Fruit fly (Drosophila melanogaster) whole organism, wandering third instar larva: ENCODE data around the gene bdwf.

Source experiments
- Abd-B ChIP-seq: fragments of >200 bp; optimal IDR thresholded peaks from 2 replicates; lab custom pipeline; 2017; ENCODE audit warnings: missing biosample characterization, missing genetic modification characterization
- CG32264 ChIP-seq: fragments of 200-800 bp; sonication (Bioruptor generic); optimal IDR thresholded peaks from 2 replicates; lab custom pipeline; 2016; ENCODE audit warnings: missing biosample characterization, missing genetic modification characterization
- CG9705 ChIP-seq: fragments of 200-800 bp; sonication (Bioruptor generic); optimal IDR thresholded peaks from 2 replicates; lab custom pipeline; 2018; ENCODE audit warnings: missing biosample characterization, mild to moderate bottlenecking, missing genetic modification characterization
- CrebA ChIP-seq: fragments of 200-800 bp; sonication (Bioruptor generic); optimal IDR thresholded peaks from 2 replicates; lab custom pipeline; 2016; ENCODE audit warnings: missing biosample characterization, mild to moderate bottlenecking, missing genetic modification characterization, borderline replicate concordance
- Dfd ChIP-seq: fragments of >200 bp; optimal IDR thresholded peaks from 2 replicates; lab custom pipeline; 2017; ENCODE audit warnings: missing biosample characterization, missing genetic modification characterization
- Dif ChIP-seq: fragments of 200-275, 200-300 bp; sonication (Bioruptor generic); optimal IDR thresholded peaks from 2 replicates; lab custom pipeline; 2018; ENCODE audit warnings: missing biosample characterization, missing genetic modification characterization; ENCODE audit not compliant: partially characterized antibody
- GATAd ChIP-seq: sonication (Bioruptor generic); optimal IDR thresholded peaks from 2 replicates; lab custom pipeline; 2016; ENCODE audit warnings: missing biosample characterization, missing genetic modification characterization
- HLH106 ChIP-seq: fragments of 200-800 bp; optimal IDR thresholded peaks from 3 replicates; lab custom pipeline; 2019; ENCODE audit warnings: missing biosample characterization, mild to moderate bottlenecking, missing genetic modification characterization, moderate library complexity
- Hnf4 ChIP-seq: fragments of 200-800 bp; sonication (Bioruptor generic); optimal IDR thresholded peaks from 2 replicates; lab custom pipeline; 2016; ENCODE audit warnings: missing biosample characterization, mild to moderate bottlenecking, missing genetic modification characterization
- Mio ChIP-seq: sonication (Bioruptor generic); optimal IDR thresholded peaks from 2 replicates; lab custom pipeline; 2016; ENCODE audit warnings: missing biosample characterization, missing genetic modification characterization
- N ChIP-seq: fragments of >200 bp; optimal IDR thresholded peaks from 2 replicates; lab custom pipeline; 2018; ENCODE audit warnings: missing biosample characterization, missing external identifiers, missing genetic modification characterization
- OdsH ChIP-seq: fragments of 200-800 bp; sonication (Bioruptor generic); optimal IDR thresholded peaks from 2 replicates; lab custom pipeline; 2016; ENCODE audit warnings: missing biosample characterization, mild to moderate bottlenecking, missing genetic modification characterization
- Rel ChIP-seq, 2 experiments: fragments of 200-800 bp; sonication (Bioruptor generic) in 1 of 2; optimal IDR thresholded peaks; 2 replicates in 1 of 2; 3 replicates in 1 of 2; lab custom pipeline; 2016 to 2019; ENCODE audit warnings: mild to moderate bottlenecking in 2 of 2, missing biosample characterization in 2 of 2, missing genetic modification characterization in 2 of 2, moderate library complexity in 1 of 2
- Sp1 ChIP-seq: fragments of 200-800 bp; sonication (Bioruptor generic); optimal IDR thresholded peaks from 3 replicates; lab custom pipeline; 2019; ENCODE audit warnings: missing biosample characterization, mild to moderate bottlenecking, missing genetic modification characterization, moderate library complexity
- Vsx2 ChIP-seq: fragments of 200-300, 225-300 bp; sonication (Bioruptor generic); optimal IDR thresholded peaks from 2 replicates; lab custom pipeline; 2018; ENCODE audit warnings: missing biosample characterization, missing genetic modification characterization; ENCODE audit not compliant: partially characterized antibody
- brk ChIP-seq: fragments of 200-800 bp; sonication (Bioruptor generic); optimal IDR thresholded peaks from 2 replicates; lab custom pipeline; 2016; ENCODE audit warnings: missing biosample characterization, mild to moderate bottlenecking, missing genetic modification characterization
- dl ChIP-seq, 2 experiments: fragments of 175-275, 200-275 bp in 1 of 2; fragments of 200-275 bp in 1 of 2; sonication (Bioruptor generic); optimal IDR thresholded peaks; lab custom pipeline; 2018; ENCODE audit warnings: mild to moderate bottlenecking in 2 of 2, missing biosample characterization in 2 of 2, missing genetic modification characterization in 2 of 2, moderate library complexity in 2 of 2; ENCODE audit not compliant: partially characterized antibody in 2 of 2, insufficient read depth in 1 of 2
- dmrt93B ChIP-seq: fragments of 200-800 bp; sonication (Bioruptor generic); optimal IDR thresholded peaks from 2 replicates; lab custom pipeline; 2018; ENCODE audit warnings: missing biosample characterization, mild to moderate bottlenecking, missing genetic modification characterization
- dsf ChIP-seq: sonication (Bioruptor generic); optimal IDR thresholded peaks from 2 replicates; lab custom pipeline; 2016; ENCODE audit warnings: missing biosample characterization, missing genetic modification characterization, borderline replicate concordance
- ey ChIP-seq: fragments of 200-800 bp; sonication (Bioruptor generic); optimal IDR thresholded peaks from 2 replicates; lab custom pipeline; 2016; ENCODE audit warnings: missing biosample characterization, missing genetic modification characterization
- foxo ChIP-seq, 2 experiments: fragments of 200-800 bp; sonication (Bioruptor generic); optimal IDR thresholded peaks; 2 replicates in 1 of 2; 3 replicates in 1 of 2; lab custom pipeline; 2016 to 2017; ENCODE audit warnings: missing biosample characterization in 2 of 2, missing genetic modification characterization in 2 of 2
- fru ChIP-seq: fragments of 200-800 bp; sonication (Bioruptor generic); optimal IDR thresholded peaks from 3 replicates; lab custom pipeline; 2016; ENCODE audit warnings: missing biosample characterization, mild to moderate bottlenecking, missing genetic modification characterization
- h ChIP-seq: fragments of 200-800 bp; sonication (Bioruptor generic); optimal IDR thresholded peaks from 3 replicates; lab custom pipeline; 2016; ENCODE audit warnings: missing biosample characterization, mild to moderate bottlenecking, missing genetic modification characterization
- jim ChIP-seq: fragments of 175-275, 200-325 bp; sonication (Bioruptor generic); optimal IDR thresholded peaks from 2 replicates; lab custom pipeline; 2016; ENCODE audit warnings: missing biosample characterization, mild to moderate bottlenecking, missing genetic modification characterization
- lola ChIP-seq: fragments of >200 bp; optimal IDR thresholded peaks from 2 replicates; lab custom pipeline; 2017; ENCODE audit warnings: missing biosample characterization, missing genetic modification characterization
- pan ChIP-seq: fragments of >200 bp; optimal IDR thresholded peaks from 2 replicates; lab custom pipeline; 2017
- rgr ChIP-seq: fragments of 200-800 bp; sonication (Bioruptor generic); optimal IDR thresholded peaks from 3 replicates; lab custom pipeline; 2016; ENCODE audit warnings: missing biosample characterization, mild to moderate bottlenecking, missing genetic modification characterization
- sage ChIP-seq: fragments of 200-800 bp; sonication (Bioruptor generic); optimal IDR thresholded peaks from 2 replicates; lab custom pipeline; 2016; ENCODE audit warnings: missing biosample characterization, mild to moderate bottlenecking, missing genetic modification characterization
- sv ChIP-seq: fragments of 200-800 bp; sonication (Bioruptor generic); optimal IDR thresholded peaks from 3 replicates; lab custom pipeline; 2016; ENCODE audit warnings: missing biosample characterization, missing genetic modification characterization
- woc ChIP-seq: sonication (Bioruptor generic); optimal IDR thresholded peaks from 2 replicates; lab custom pipeline; 2016; ENCODE audit warnings: missing biosample characterization, mild to moderate bottlenecking, missing genetic modification characterization

The bdwf gene

DNA sequence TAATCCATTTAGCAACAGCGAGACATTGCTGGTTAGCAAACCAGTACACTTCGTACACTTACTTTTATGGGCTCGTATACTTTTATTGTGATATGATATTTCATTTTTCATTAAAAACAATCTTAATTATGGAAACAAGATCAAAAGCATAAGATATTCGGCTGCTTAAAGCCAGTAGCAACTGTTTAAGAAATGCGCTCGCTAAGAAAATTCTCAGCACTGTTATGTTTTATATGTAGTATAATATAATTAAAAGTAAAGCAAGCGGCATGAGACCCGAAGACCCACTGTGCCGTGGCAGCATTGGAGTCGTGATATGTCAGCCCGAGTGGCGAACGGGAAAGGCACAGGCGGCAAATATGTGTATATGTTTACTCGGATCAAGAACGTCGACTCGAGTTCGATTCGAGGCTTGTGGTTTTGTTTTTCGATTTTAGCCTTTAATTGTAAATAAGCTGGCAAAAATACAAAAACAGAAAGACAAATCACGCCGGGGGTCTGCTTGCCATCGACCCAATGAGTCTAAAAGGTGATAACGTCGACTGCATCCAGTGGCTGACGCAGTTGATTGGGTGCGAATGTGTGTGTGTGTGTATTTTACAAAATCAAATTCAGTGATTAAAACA lies 23.9 kb downstream of the bdwf start:
- TF ChIP-seq h (no peak), Rel (GFP tag; optimal IDR thresholded peaks at IDR 0.05; lab: Kevin White, UChicago) (no peak), Rel (tag; optimal IDR thresholded peaks at IDR 0.05; lab: Kevin White, UChicago) (peak; percentile 39)

DNA sequence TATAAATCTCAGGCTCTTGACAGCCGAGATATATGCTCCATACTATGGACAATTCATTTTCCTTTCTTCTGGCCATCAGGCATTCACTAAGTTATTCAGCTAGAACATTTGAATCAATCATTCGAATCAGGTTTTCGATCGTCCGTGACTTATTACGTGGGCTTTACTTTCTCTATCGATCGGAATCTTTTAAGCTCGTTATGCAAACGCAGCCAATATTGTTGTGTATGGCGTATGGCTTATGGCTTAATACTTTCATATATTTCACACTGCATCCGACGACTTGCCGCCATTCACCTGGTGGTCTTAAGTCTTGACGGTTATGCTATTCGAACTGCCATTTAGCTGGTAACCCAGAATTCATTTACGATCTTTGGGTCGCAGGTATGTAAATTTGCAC lies 26.7 kb downstream of the bdwf start:
- TF ChIP-seq lola (GFP tag; lab: Kevin White, UChicago) (no peak), h (no peak), GATAd (GFP tag; lab: Kevin White, UChicago) (no peak), CrebA (GFP tag; lab: Kevin White, UChicago) (no peak), OdsH (GFP tag; lab: Kevin White, UChicago) (no peak), Mio (no peak), ey (GFP tag; lab: Kevin White, UChicago) (no peak), sage (GFP tag; lab: Kevin White, UChicago) (no peak), dmrt93B (GFP tag; lab: Kevin White, UChicago) (no peak), Abd-B (GFP tag; lab: Kevin White, UChicago) (no peak), Hnf4 (GFP tag; lab: Kevin White, UChicago) (no peak), jim (GFP tag; lab: Kevin White, UChicago) (no peak), rgr (GFP tag; lab: Kevin White, UChicago) (no peak), Sp1 (no peak), brk (GFP tag; lab: Kevin White, UChicago) (no peak)

DNA sequence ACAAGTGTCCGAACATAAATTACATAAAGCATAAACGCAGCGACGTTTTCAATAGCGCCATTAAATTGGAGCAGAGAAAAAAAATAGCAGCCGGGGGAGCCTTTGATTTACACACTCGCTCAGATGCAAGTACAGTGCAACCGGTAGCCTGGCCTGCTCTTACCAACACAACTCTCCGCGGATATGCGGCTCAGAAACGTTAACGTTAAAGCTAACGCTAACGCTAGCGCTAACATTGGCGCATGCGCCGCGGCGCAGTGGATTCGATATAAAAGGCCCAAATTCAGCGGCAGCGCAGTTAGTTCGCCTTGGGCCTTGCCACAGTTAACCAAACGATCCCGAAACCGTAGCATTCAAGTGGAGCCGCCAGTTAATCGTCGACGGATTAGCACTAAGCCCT lies 28.7 kb downstream of the bdwf start, which contains the start of gene Pxd:
Gene Pxd, plus strand, starts transcription at position 301 of the 400 bp plus-strand sequence.
- TF ChIP-seq foxo (GFP tag; optimal IDR thresholded peaks at IDR 0.05; lab: Kevin White, UChicago): no peak
- TF ChIP-seq HLH106 (tag; lab: Kevin White, UChicago): no peak
- TF ChIP-seq jim (GFP tag; lab: Kevin White, UChicago): no peak
- no peak for TF ChIP-seq Dfd
- TF ChIP-seq CG32264 (GFP tag; lab: Kevin White, UChicago): no peak
- no peak for TF ChIP-seq Sp1

DNA sequence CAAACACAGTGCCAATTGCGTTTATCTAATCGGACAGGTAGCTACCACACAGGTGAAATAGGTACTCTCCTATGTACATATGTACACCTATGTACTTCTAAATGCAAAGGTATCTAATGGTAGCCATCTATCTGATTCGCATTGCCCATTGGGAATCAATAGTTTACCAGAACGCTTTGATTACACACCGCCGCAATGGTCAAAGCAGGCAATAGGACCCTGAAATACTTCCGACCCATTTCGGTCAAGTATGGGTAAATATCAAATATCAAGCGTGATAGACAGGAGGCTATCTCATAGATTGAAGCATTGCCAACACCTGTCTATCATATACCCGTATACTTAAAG lies 34.3 kb downstream of the bdwf start:
- TF ChIP-seq Dfd (no peak), foxo (GFP tag; optimal IDR thresholded peaks at IDR 0.05; lab: Kevin White, UChicago) (no peak), N (no peak)

DNA sequence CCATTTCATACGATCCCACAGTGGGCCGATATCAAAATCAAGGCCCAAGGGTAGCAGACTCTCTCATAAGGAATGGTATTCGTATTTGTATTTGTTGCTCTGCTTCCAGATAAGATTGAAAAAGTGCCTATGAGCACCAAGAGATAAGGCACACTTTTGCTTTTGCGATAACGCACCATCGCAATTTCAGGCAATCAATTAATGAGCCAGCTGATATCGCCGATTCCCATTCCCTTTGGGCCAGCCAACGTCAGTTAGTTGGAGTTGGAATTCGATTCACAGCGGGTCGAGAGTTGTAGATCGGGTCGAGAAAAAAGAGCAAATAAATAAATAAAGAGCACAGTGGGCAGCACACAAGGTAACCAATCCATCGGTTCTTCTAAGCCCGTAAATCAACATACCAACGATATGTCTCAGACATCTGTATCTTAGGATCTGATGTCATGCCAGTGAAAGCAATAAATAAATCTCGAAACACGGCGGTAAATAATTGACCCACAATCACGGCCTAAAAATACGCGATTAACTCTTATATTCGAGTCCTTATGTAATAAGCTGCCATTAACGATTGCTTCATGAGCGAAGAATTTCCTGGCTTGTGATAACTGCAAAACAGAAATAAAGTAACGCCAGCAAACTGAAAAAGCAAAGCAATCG lies 34.8 kb downstream of the bdwf start, which contains the start of gene CG8907:
Gene CG8907, plus strand, starts transcription at position 252 of the 657 bp plus-strand sequence.
- TF ChIP-seq woc (GFP tag; lab: Kevin White, UChicago) (no peak), CrebA (GFP tag; lab: Kevin White, UChicago) (no peak), fru (GFP tag; lab: Kevin White, UChicago) (peak; percentile 27), lola (GFP tag; lab: Kevin White, UChicago) (no peak), Dfd (no peak), h (peak; percentile 74), Rel (GFP tag; optimal IDR thresholded peaks at IDR 0.05; lab: Kevin White, UChicago) (no peak), Rel (tag; optimal IDR thresholded peaks at IDR 0.05; lab: Kevin White, UChicago) (peak; percentile 7), Vsx2 (GFP tag; lab: Kevin White, UChicago) (peak; percentile 27)

DNA sequence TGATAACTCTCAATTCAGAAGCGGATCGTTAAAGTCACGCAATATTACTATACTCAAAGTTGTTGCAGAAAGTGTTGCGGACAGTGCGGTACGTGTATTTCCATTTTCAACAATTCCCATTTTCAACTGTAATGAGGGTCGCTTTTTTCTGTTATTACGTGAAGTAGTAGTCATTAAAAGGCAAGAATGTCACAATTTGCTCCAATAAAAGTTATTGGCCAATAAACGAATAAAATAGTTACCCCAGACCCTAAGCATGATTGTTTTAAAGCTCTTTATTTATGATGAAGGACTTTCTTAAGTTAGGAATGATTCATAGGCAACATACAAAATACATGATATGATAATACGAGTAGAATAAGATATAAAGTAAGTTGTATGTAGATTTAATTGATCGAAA lies 35.6 kb downstream of the bdwf start:
- no peak for TF ChIP-seq Dfd
- TF ChIP-seq HLH106 (tag; lab: Kevin White, UChicago): no peak
- no peak for TF ChIP-seq sv
- TF ChIP-seq woc (GFP tag; lab: Kevin White, UChicago): no peak
- TF ChIP-seq dl (GFP tag; optimal IDR thresholded peaks at IDR 0.05; lab: Kevin White, UChicago; ENCODE audit: insufficient read depth in 1 of 2, partially characterized antibody in 2 of 2): no peak
- TF ChIP-seq Vsx2 (GFP tag; lab: Kevin White, UChicago): no peak
- no peak for TF ChIP-seq Mio
- no peak for TF ChIP-seq dsf
- TF ChIP-seq lola (GFP tag; lab: Kevin White, UChicago): no peak
- no peak for TF ChIP-seq Dif (GFP tag; lab: Kevin White, UChicago)
- no peak for TF ChIP-seq dmrt93B (GFP tag; lab: Kevin White, UChicago)
- TF ChIP-seq Abd-B (GFP tag; lab: Kevin White, UChicago): no peak
- no peak for TF ChIP-seq ey (GFP tag; lab: Kevin White, UChicago)
- no peak for TF ChIP-seq pan (lab: Kevin White, UChicago)
- no peak for TF ChIP-seq h
- no peak for TF ChIP-seq CG9705 (GFP tag; lab: Kevin White, UChicago)
- no peak for TF ChIP-seq sage (GFP tag; lab: Kevin White, UChicago)
- no peak for TF ChIP-seq GATAd (GFP tag; lab: Kevin White, UChicago)
